Fruit fly (Drosophila melanogaster): ENCODE measurements around the gene spn-D.

The spn-D gene

dm6 chr3R:27153062-27153878 is 12.2 kb upstream of the spn-D start (continued):
- no peak for TF ChIP-seq CG31224 (GFP tag; IDR thresholded peaks at IDR 0.05)
- no peak for TF ChIP-seq Elba2 (GFP tag; optimal IDR thresholded peaks at IDR 0.05)
- TF ChIP-seq Hr51 (GFP tag; optimal IDR thresholded peaks at IDR 0.05) = peak in 1 of 2 experiments; percentile 63
- no peak for TF ChIP-seq ash1 (GFP tag; optimal IDR thresholded peaks at IDR 0.05)
- peak; percentile 66 for TF ChIP-seq bcd (GFP tag; optimal IDR thresholded peaks at IDR 0.05)
- peak; percentile 36 for TF ChIP-seq CG15514 (GFP tag; optimal IDR thresholded peaks at IDR 0.05)
- peak; percentile 47 for TF ChIP-seq CG30403 (GFP tag; optimal IDR thresholded peaks at IDR 0.05)
- no peak for TF ChIP-seq Lpt (GFP tag; optimal IDR thresholded peaks at IDR 0.05)
- TF ChIP-seq CG11504 (tag; optimal IDR thresholded peaks at IDR 0.05) = peak; percentile 79
- TF ChIP-seq gt (GFP tag; IDR thresholded peaks at IDR 0.05) = no peak
- peak; percentile 7 to 17 for TF ChIP-seq bsh (GFP tag; optimal IDR thresholded peaks at IDR 0.05)
- TF ChIP-seq ranshi (GFP tag; IDR thresholded peaks at IDR 0.05) = peak; percentile 25; the same call in 1 of the 2 replicates
- peak; percentile 9 for TF ChIP-seq dmrt11E (tag; optimal IDR thresholded peaks at IDR 0.05)
- peak; percentile 9 for TF ChIP-seq CG6813 (GFP tag; optimal IDR thresholded peaks at IDR 0.05)
- peak; percentile 71 for TF ChIP-seq CG18599 (GFP tag; optimal IDR thresholded peaks at IDR 0.05)
- no peak for TF ChIP-seq zen (tag; optimal IDR thresholded peaks at IDR 0.05)
- no peak for TF ChIP-seq CG6175 (GFP tag; IDR thresholded peaks at IDR 0.05)
- TF ChIP-seq CG8089 (GFP tag; optimal IDR thresholded peaks at IDR 0.05) = no peak
- TF ChIP-seq vnd (GFP tag; IDR thresholded peaks at IDR 0.05; ENCODE audit: partially characterized antibody) = no peak
- TF ChIP-seq CG30020 (tag; optimal IDR thresholded peaks at IDR 0.05) = no peak
- no peak for TF ChIP-seq Kr (GFP tag; optimal IDR thresholded peaks at IDR 0.05)
- no peak for TF ChIP-seq CG11093 (GFP tag; IDR thresholded peaks at IDR 0.05)
- TF ChIP-seq Rx (GFP tag; IDR thresholded peaks at IDR 0.05) = no peak
- peak; percentile 16 for TF ChIP-seq Camta (GFP tag; optimal IDR thresholded peaks at IDR 0.05)
- TF ChIP-seq CG12769 (tag; optimal IDR thresholded peaks at IDR 0.05) = peak; percentile 72
- TF ChIP-seq CG3847 (GFP tag; IDR thresholded peaks at IDR 0.05) = 0 out of 2 replicates have a peak, but pooled peaks have one; percentile 23
- TF ChIP-seq CG12299 (tag; optimal IDR thresholded peaks at IDR 0.05) = peak; percentile 43
- peak; percentile 66; the same call in 2 of the 3 replicates for TF ChIP-seq row (GFP tag; IDR thresholded peaks at IDR 0.05)
- TF ChIP-seq BtbVII (GFP tag; optimal IDR thresholded peaks at IDR 0.05) = peak; percentile 64
- peak; percentile 44 for TF ChIP-seq phol (tag; optimal IDR thresholded peaks at IDR 0.05)
- peak; percentile 5 for TF ChIP-seq nmo (GFP tag; optimal IDR thresholded peaks at IDR 0.05)
- no peak for TF ChIP-seq CG17829 (tag; optimal IDR thresholded peaks at IDR 0.05)
- peak; percentile 49 for TF ChIP-seq Dek (tag; optimal IDR thresholded peaks at IDR 0.05)
- TF ChIP-seq CG32767 (GFP tag; IDR thresholded peaks at IDR 0.05) = no peak
- no peak for TF ChIP-seq prd (optimal IDR thresholded peaks at IDR 0.05)
- TF ChIP-seq prd (GFP tag; IDR thresholded peaks at IDR 0.05) = no peak
- TF ChIP-seq Ssrp (tag; optimal IDR thresholded peaks at IDR 0.05) = peak; percentile 32
- TF ChIP-seq CG1832 (GFP tag; optimal IDR thresholded peaks at IDR 0.05) = no peak
- 0 out of 3 replicates have a peak, but pooled peaks have one; percentile 7 for TF ChIP-seq Mrtf (GFP tag; IDR thresholded peaks at IDR 0.05)
- no peak for TF ChIP-seq inv (GFP tag; IDR thresholded peaks at IDR 0.05; ENCODE audit: partially characterized antibody)
- TF ChIP-seq Eip74EF (GFP tag; optimal IDR thresholded peaks at IDR 0.05) = no peak
- peak; percentile 41; the same call in 1 of the 2 replicates for TF ChIP-seq Ptx1 (GFP tag; IDR thresholded peaks at IDR 0.05)
- peak; percentile 59; the same call in 2 of the 3 replicates for TF ChIP-seq dysf (GFP tag; IDR thresholded peaks at IDR 0.05)
- no peak for TF ChIP-seq hkb (optimal IDR thresholded peaks at IDR 0.05)
- TF ChIP-seq hkb (GFP tag; IDR thresholded peaks at IDR 0.05) = 0 out of 2 replicates have a peak, but pooled peaks have one; percentile 12
- TF ChIP-seq Aef1 (GFP tag; IDR thresholded peaks at IDR 0.05) = peak; percentile 27; the same call in 1 of the 3 replicates
- peak; percentile 25; the same call in 1 of the 3 replicates for TF ChIP-seq tgo (GFP tag; IDR thresholded peaks at IDR 0.05)
- TF ChIP-seq CG34422 (GFP tag; IDR thresholded peaks at IDR 0.05) = peak; percentile 43; the same call in 1 of the 3 replicates

All from whole organism, embryonic.